Worm (Caenorhabditis elegans) whole organism, L2 larva: ENCODE results near the gene F49F1.11.
"Not testable (repeated sequence)": the region's sequence is repeated elsewhere in the genome, so short reads cannot be mapped to it uniquely, and the experiment has no call there.

ENCODE experiments used
- ZK546.5 ChIP-seq: sonication (generic microtip); optimal IDR thresholded peaks from 2 replicates; lab custom pipeline; 2017; ENCODE audit warnings: missing biosample characterization, missing genetic modification characterization
- ama-1 ChIP-seq: fragments of 150-350 bp; optimal IDR thresholded peaks from 2 replicates; lab custom pipeline; 2018; ENCODE audit warnings: inconsistent platforms
- blmp-1 ChIP-seq: sonication (generic microtip); optimal IDR thresholded peaks from 2 replicates; lab custom pipeline; 2017; ENCODE audit warnings: missing genetic modification characterization, mild to moderate bottlenecking, missing compliant biosample characterization, antibody characterized with exemption, moderate library complexity; ENCODE audit not compliant: insufficient read depth
- elt-1 ChIP-seq: fragments of 150-350 bp; optimal IDR thresholded peaks from 2 replicates; lab custom pipeline; 2014; ENCODE audit warnings: missing biosample characterization, missing genetic modification characterization
- lsy-2 ChIP-seq, 2 experiments: fragments of 150-350 bp in 1 of 2; sonication (generic microtip) in 1 of 2; optimal IDR thresholded peaks; 2 replicates each; lab custom pipeline; 2014 to 2017; ENCODE audit warnings: missing biosample characterization in 2 of 2, missing genetic modification characterization in 2 of 2
- mbf-1 ChIP-seq: sonication (generic microtip); optimal IDR thresholded peaks from 2 replicates; lab custom pipeline; 2017; ENCODE audit warnings: missing biosample characterization, missing genetic modification characterization
- nhr-10 ChIP-seq: sonication (generic microtip); optimal IDR thresholded peaks from 2 replicates; lab custom pipeline; 2017; ENCODE audit warnings: missing biosample characterization, missing genetic modification characterization
- nhr-12 ChIP-seq: fragments of 150-350 bp; optimal IDR thresholded peaks from 2 replicates; lab custom pipeline; 2014; ENCODE audit warnings: missing biosample characterization, missing genetic modification characterization
- nhr-77 ChIP-seq: fragments of 150-350 bp; optimal IDR thresholded peaks from 2 replicates; lab custom pipeline; 2014; ENCODE audit warnings: missing biosample characterization, missing genetic modification characterization
- skn-1 ChIP-seq: sonication (generic microtip); optimal IDR thresholded peaks from 2 replicates; lab custom pipeline; 2017; ENCODE audit warnings: missing biosample characterization, missing genetic modification characterization
- snpc-4 ChIP-seq: fragments of 150-350 bp; optimal IDR thresholded peaks from 2 replicates; lab custom pipeline; 2014; ENCODE audit warnings: missing biosample characterization, missing genetic modification characterization
- ztf-11 ChIP-seq: sonication (generic microtip); optimal IDR thresholded peaks from 2 replicates; lab custom pipeline; 2017; ENCODE audit warnings: missing biosample characterization, missing genetic modification characterization

DNA sequence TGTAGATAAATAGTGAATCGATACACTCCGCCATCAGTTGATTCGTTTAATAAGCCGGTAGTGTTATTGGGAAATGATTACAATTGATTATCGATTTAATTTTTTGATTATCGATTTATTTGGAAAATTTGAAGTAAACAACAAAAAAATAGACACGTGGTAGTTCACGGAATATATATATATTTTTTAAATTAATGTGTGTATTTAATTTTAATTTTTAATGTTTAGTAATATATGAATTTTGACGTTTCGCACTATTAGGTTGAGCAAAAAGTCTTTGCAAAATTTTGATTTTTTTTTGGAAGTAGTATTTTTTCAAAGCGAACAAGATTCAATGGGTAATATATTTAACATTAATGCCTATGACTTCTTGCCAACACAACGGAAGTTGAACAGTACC lies 1.8 kb upstream of the F49F1.11 start, which contains the start of gene F49F1.12:
- TF ChIP-seq nhr-10; lsy-2 (tag; optimal IDR thresholded peaks at IDR 0.05; lab: Kevin White, UChicago); ztf-11 (tag; lab: Kevin White, UChicago); blmp-1 (tag; lab: Kevin White, UChicago); nhr-77 (tag; lab: Kevin White, UChicago); snpc-4 (tag; lab: Kevin White, UChicago); mbf-1 (tag; lab: Kevin White, UChicago); elt-1 (tag; lab: Kevin White, UChicago); ZK546.5 (tag; lab: Kevin White, UChicago); skn-1 (tag; lab: Kevin White, UChicago); nhr-12 (tag; lab: Kevin White, UChicago); ama-1 (lab: Kevin White, UChicago): not testable (repeated sequence)
